Worm (Caenorhabditis elegans) whole organism, L3 larva: ENCODE data around the gene Y82E9BR.6.

ENCODE experiments used
- R02D3.7 ChIP-seq: fragments of 150-350 bp; optimal IDR thresholded peaks from 2 replicates; lab custom pipeline; 2014; ENCODE audit warnings: missing biosample characterization, missing genetic modification characterization
- ZK546.5 ChIP-seq: sonication (generic microtip); optimal IDR thresholded peaks from 2 replicates; lab custom pipeline; 2017; ENCODE audit warnings: missing biosample characterization, missing genetic modification characterization
- aly-2 ChIP-seq: fragments of 150-350 bp; optimal IDR thresholded peaks from 2 replicates; lab custom pipeline; 2014; ENCODE audit warnings: missing biosample characterization, missing genetic modification characterization
- ceh-16 ChIP-seq: sonication (generic microtip); optimal IDR thresholded peaks from 2 replicates; lab custom pipeline; 2017; ENCODE audit warnings: missing biosample characterization, missing genetic modification characterization
- ceh-28 ChIP-seq: fragments of 150-350 bp; optimal IDR thresholded peaks from 2 replicates; lab custom pipeline; 2014; ENCODE audit warnings: missing biosample characterization, missing genetic modification reagents, missing genetic modification characterization
- ceh-82 ChIP-seq: fragments of 150-350 bp; optimal IDR thresholded peaks from 2 replicates; lab custom pipeline; 2014; ENCODE audit warnings: missing biosample characterization, missing genetic modification characterization
- ceh-9 ChIP-seq: sonication (generic microtip); optimal IDR thresholded peaks from 2 replicates; lab custom pipeline; 2018; ENCODE audit warnings: missing biosample characterization, missing genetic modification characterization
- egl-27 ChIP-seq: sonication (generic microtip); optimal IDR thresholded peaks from 4 replicates; lab custom pipeline; 2017; ENCODE audit warnings: missing biosample characterization, missing genetic modification reagents, missing genetic modification characterization
- egl-5 ChIP-seq: fragments of 150-350 bp; optimal IDR thresholded peaks from 2 replicates; lab custom pipeline; 2017; ENCODE audit warnings: missing biosample characterization, missing genetic modification reagents, missing genetic modification characterization, inconsistent platforms
- elt-2 ChIP-seq: sonication (generic microtip); optimal IDR thresholded peaks from 2 replicates; lab custom pipeline; 2016; ENCODE audit warnings: missing genetic modification reagents, mild to moderate bottlenecking, missing genetic modification characterization, missing compliant biosample characterization
- elt-3 ChIP-seq, 3 experiments: fragments of 150-350 bp in 1 of 3; sonication (generic microtip) in 2 of 3; optimal IDR thresholded peaks; 2 replicates in 2 of 3; 4 replicates in 1 of 3; lab custom pipeline; 2014 to 2017; ENCODE audit warnings: missing biosample characterization in 3 of 3, missing genetic modification characterization in 3 of 3
- eor-1 ChIP-seq, 2 experiments: fragments of 150-350 bp; optimal IDR thresholded peaks; 2 replicates each; lab custom pipeline; 2014 to 2018; ENCODE audit warnings: missing biosample characterization in 2 of 2, missing genetic modification characterization in 2 of 2
- fkh-10 ChIP-seq: sonication (generic microtip); optimal IDR thresholded peaks from 2 replicates; lab custom pipeline; 2017; ENCODE audit warnings: missing biosample characterization, missing genetic modification reagents, missing genetic modification characterization
- fkh-2 ChIP-seq: fragments of 150-350 bp; optimal IDR thresholded peaks from 2 replicates; lab custom pipeline; 2014; ENCODE audit warnings: missing biosample characterization, missing genetic modification reagents, missing genetic modification characterization
- fos-1 ChIP-seq: fragments of 150-350 bp; optimal IDR thresholded peaks from 2 replicates; lab custom pipeline; 2014; ENCODE audit warnings: missing biosample characterization, missing genetic modification characterization
- hmg-11 ChIP-seq: sonication (generic microtip); optimal IDR thresholded peaks from 2 replicates; lab custom pipeline; 2016; ENCODE audit warnings: missing genetic modification characterization, missing compliant biosample characterization
- jun-1 ChIP-seq: fragments of 150-350 bp; optimal IDR thresholded peaks from 2 replicates; lab custom pipeline; 2014; ENCODE audit warnings: missing biosample characterization, missing genetic modification reagents, missing genetic modification characterization
- lsy-12 ChIP-seq: sonication (generic microtip); optimal IDR thresholded peaks from 2 replicates; lab custom pipeline; 2016; ENCODE audit warnings: mild to moderate bottlenecking, missing genetic modification characterization, missing compliant biosample characterization
- mdl-1 ChIP-seq: fragments of 150-350 bp; optimal IDR thresholded peaks from 2 replicates; lab custom pipeline; 2014; ENCODE audit warnings: missing biosample characterization, missing genetic modification characterization
- mml-1 ChIP-seq: fragments of 150-350 bp; sonication (generic microtip); optimal IDR thresholded peaks from 3 replicates; lab custom pipeline; 2014; ENCODE audit warnings: missing biosample characterization, missing genetic modification characterization
- nfya-1 ChIP-seq: sonication (generic microtip); optimal IDR thresholded peaks from 2 replicates; lab custom pipeline; 2017; ENCODE audit warnings: missing genetic modification characterization, mild to moderate bottlenecking, missing compliant biosample characterization, antibody characterized with exemption, moderate library complexity; ENCODE audit not compliant: insufficient read depth
- nhr-11 ChIP-seq: fragments of 150-350 bp; optimal IDR thresholded peaks from 2 replicates; lab custom pipeline; 2014; ENCODE audit warnings: missing biosample characterization, missing genetic modification characterization
- nhr-25 ChIP-seq: sonication (generic microtip); optimal IDR thresholded peaks from 2 replicates; lab custom pipeline; 2017; ENCODE audit warnings: missing biosample characterization, missing genetic modification characterization
- nhr-76 ChIP-seq: fragments of 150-350 bp; sonication (generic microtip); optimal IDR thresholded peaks from 5 replicates; lab custom pipeline; 2014; ENCODE audit warnings: missing biosample characterization, missing genetic modification characterization
- nhr-77 ChIP-seq: fragments of 150-350 bp; optimal IDR thresholded peaks from 2 replicates; lab custom pipeline; 2014; ENCODE audit warnings: missing biosample characterization, missing genetic modification characterization
- pqm-1 ChIP-seq: fragments of 150-350 bp; optimal IDR thresholded peaks from 2 replicates; lab custom pipeline; 2017; ENCODE audit warnings: missing biosample characterization, missing genetic modification characterization, inconsistent platforms
- skn-1 ChIP-seq: fragments of 150-350 bp; optimal IDR thresholded peaks from 2 replicates; lab custom pipeline; 2014; ENCODE audit warnings: missing biosample characterization, missing genetic modification characterization
- snpc-4 ChIP-seq: fragments of 150-350 bp; optimal IDR thresholded peaks from 2 replicates; lab custom pipeline; 2014; ENCODE audit warnings: missing biosample characterization, missing genetic modification characterization
- tbx-2 ChIP-seq: sonication (generic microtip); optimal IDR thresholded peaks from 2 replicates; lab custom pipeline; 2016; ENCODE audit warnings: mild to moderate bottlenecking, missing genetic modification characterization, missing compliant biosample characterization
- unc-39 ChIP-seq: sonication (generic microtip); optimal IDR thresholded peaks from 4 replicates; lab custom pipeline; 2017; ENCODE audit warnings: missing biosample characterization, missing genetic modification characterization
- unc-62 ChIP-seq: fragments of 150-350 bp; sonication (generic microtip); optimal IDR thresholded peaks from 4 replicates; lab custom pipeline; 2014; ENCODE audit warnings: missing biosample characterization, missing genetic modification reagents, missing genetic modification characterization
- zag-1 ChIP-seq: fragments of 150-350 bp; optimal IDR thresholded peaks from 2 replicates; lab custom pipeline; 2014; ENCODE audit warnings: missing biosample characterization, missing genetic modification characterization
- ztf-4 ChIP-seq: fragments of 150-350 bp; optimal IDR thresholded peaks from 2 replicates; lab custom pipeline; 2014; ENCODE audit warnings: missing biosample characterization, missing genetic modification characterization

The Y82E9BR.6 gene

ce11 chrIII:1345694-1346093 lies 35.3 kb upstream of the Y82E9BR.6 start, which contains the start of gene Y82E9BL.6:
Y82E9BL.6 (minus strand) TSS chrIII:1345794.
- TF ChIP-seq fkh-2 (tag; lab: Kevin White, UChicago) (no peak), ceh-16 (tag; lab: Kevin White, UChicago) (no peak), lsy-12 (tag; lab: Kevin White, UChicago) (no peak), hmg-11 (no peak), R02D3.7 (tag; lab: Kevin White, UChicago) (no peak), nhr-77 (no peak)

- TF ChIP-seq ceh-9 (no peak), mdl-1 (tag; lab: Kevin White, UChicago) (no peak), zag-1 (no peak), lsy-12 (tag; lab: Kevin White, UChicago) (no peak), elt-3 (tag; optimal IDR thresholded peaks at IDR 0.05; lab: Kevin White, UChicago) (no peak), ZK546.5 (tag; lab: Kevin White, UChicago) (no peak), pqm-1 (tag; lab: Kevin White, UChicago) (no peak), ceh-28 (tag; lab: Kevin White, UChicago) (no peak), egl-27 (tag; lab: Kevin White, UChicago) (no peak), tbx-2 (tag; lab: Kevin White, UChicago) (no peak), ceh-82 (no peak), unc-39 (no peak), egl-5 (tag; lab: Kevin White, UChicago) (no peak), mml-1 (no peak), nhr-25 (no peak), aly-2 (no peak), fkh-10 (GFP tag; lab: Kevin White, UChicago) (no peak), nhr-76 (tag; lab: Kevin White, UChicago) (no peak)
- TF ChIP-seq, all 47 proteins: peak for 0
Observed at ce11 chrIII:1347003-1347402, 34.0 kb upstream of the Y82E9BR.6 start.

- no peak for TF ChIP-seq eor-1 (tag; optimal IDR thresholded peaks at IDR 0.05; lab: Kevin White, UChicago)
- no peak for TF ChIP-seq fos-1 (tag; lab: Kevin White, UChicago)
- no peak for TF ChIP-seq mdl-1 (tag; lab: Kevin White, UChicago)
- TF ChIP-seq, all 47 proteins: peak for 0
Observed at ce11 chrIII:1347539-1347938, 33.5 kb upstream of the Y82E9BR.6 start, which contains the start of gene Y82E9BL.5. Y82E9BL.5 (minus strand) TSS chrIII:1347639.

- TF ChIP-seq lsy-12 (tag; lab: Kevin White, UChicago) (no peak), elt-2 (tag; lab: Kevin White, UChicago) (peak; percentile 38)
Observed at ce11 chrIII:1349313-1349712, 31.7 kb upstream of the Y82E9BR.6 start, which contains the start of gene fbxa-25. fbxa-25 (minus strand) TSS chrIII:1349450.

- TF ChIP-seq unc-62 (GFP tag; lab: Kevin White, UChicago) (no peak), nhr-77 (no peak), fos-1 (tag; lab: Kevin White, UChicago) (no peak), nhr-11 (no peak), nhr-76 (tag; lab: Kevin White, UChicago) (no peak), ceh-16 (tag; lab: Kevin White, UChicago) (no peak), snpc-4 (tag; lab: Kevin White, UChicago) (no peak), ztf-4 (tag; lab: Kevin White, UChicago) (no peak), R02D3.7 (tag; lab: Kevin White, UChicago) (no peak), nfya-1 (tag; lab: Kevin White, UChicago) (no peak), jun-1 (tag; lab: Kevin White, UChicago) (no peak), ZK546.5 (tag; lab: Kevin White, UChicago) (no peak), skn-1 (tag; lab: Kevin White, UChicago) (no peak), ceh-9 (no peak), fkh-10 (GFP tag; lab: Kevin White, UChicago) (no peak), ceh-28 (tag; lab: Kevin White, UChicago) (no peak)
Observed at ce11 chrIII:1350745-1351144, 30.3 kb upstream of the Y82E9BR.6 start, which contains the start of gene Y82E9BL.3. Y82E9BL.3 (minus strand) TSS chrIII:1350845.
